Worm (Caenorhabditis elegans): Measurements from ENCODE around the gene F09F7.6.

- TF ChIP-seq pros-1 (tag; optimal IDR thresholded peaks at IDR 0.05), result no peak
- TF ChIP-seq odd-2 (tag; optimal IDR thresholded peaks at IDR 0.05), result no peak
- no peak for TF ChIP-seq pag-3 (tag; optimal IDR thresholded peaks at IDR 0.05; ENCODE audit: borderline replicate concordance)
- no peak for TF ChIP-seq K02D7.2 (tag; optimal IDR thresholded peaks at IDR 0.05)
- peak; percentile 53 for TF ChIP-seq ama-1 (optimal IDR thresholded peaks at IDR 0.05)
- TF ChIP-seq pha-4 (tag; optimal IDR thresholded peaks at IDR 0.05), result no peak
- no peak for TF ChIP-seq Y22D7AL.16 (tag; optimal IDR thresholded peaks at IDR 0.05)
- no peak for TF ChIP-seq tbx-2 (tag; optimal IDR thresholded peaks at IDR 0.05)
- no peak for TF ChIP-seq hlh-13 (GFP tag; optimal IDR thresholded peaks at IDR 0.05)
- no peak for TF ChIP-seq lin-11 (tag; optimal IDR thresholded peaks at IDR 0.05)
- TF ChIP-seq C38D4.7 (GFP tag; optimal IDR thresholded peaks at IDR 0.05), result no peak
- TF ChIP-seq tbx-7 (tag; optimal IDR thresholded peaks at IDR 0.05), result no peak
- no peak for TF ChIP-seq elt-2 (tag; optimal IDR thresholded peaks at IDR 0.05)
Measured at ce11 chrIII:5506023-5506597, 45.8 kb downstream of the F09F7.6 start.
